Fruit fly (Drosophila melanogaster) whole organism, embryonic: Measurements from ENCODE around the gene CG10513.

Experiments
- HLHmδ ChIP-seq: fragments of 200-800 bp; sonication (Bioruptor generic); optimal IDR thresholded peaks from 2 replicates; lab custom pipeline; 2018; ENCODE audit warnings: missing biosample characterization, mild to moderate bottlenecking, missing genetic modification characterization, moderate library complexity
- NFAT ChIP-seq: fragments of 200-800 bp; sonication (Bioruptor generic); IDR thresholded peaks from 2 replicates; pipeline ENCODE4 v1.3.6; 2022; ENCODE audit warnings: missing biosample characterization, missing genetic modification characterization
- fd96Cb ChIP-seq: fragments of 200-800 bp; sonication (Bioruptor generic); optimal IDR thresholded peaks from 2 replicates; lab custom pipeline; 2018; ENCODE audit warnings: missing biosample characterization, mild to moderate bottlenecking, missing genetic modification characterization, moderate library complexity
- grau ChIP-seq: fragments of 200-800 bp; optimal IDR thresholded peaks from 3 replicates; lab custom pipeline; 2019; ENCODE audit warnings: missing biosample characterization, mild to moderate bottlenecking, missing genetic modification characterization, moderate library complexity

dm6 chr3R:25320898-25321297, 43.9 kb upstream of the CG10513 start:
- TF ChIP-seq HLHmδ (no peak), NFAT (no peak), grau (no peak), fd96Cb (tag; lab: Kevin White, UChicago) (no peak)
